Worm (Caenorhabditis elegans) whole organism, midembryonic: ENCODE measurements around the gene allo-1.

Experiments used
- T22C8.4 ChIP-seq: fragments of 200-800 bp; sonication (Bioruptor generic); IDR thresholded peaks from 2 replicates; pipeline ENCODE4 v1.3.6; 2022; ENCODE audit warnings: missing genetic modification characterization, missing compliant biosample characterization
- flt-1 ChIP-seq: fragments of 200-800 bp; sonication (Bioruptor generic); IDR thresholded peaks from 2 replicates; pipeline ENCODE4 v1.3.6; 2022; ENCODE audit warnings: missing genetic modification characterization, missing compliant biosample characterization
- klf-2 ChIP-seq: fragments of 200-800 bp; sonication (Bioruptor generic); conservative IDR thresholded peaks from 2 replicates; pipeline ENCODE4 v1.3.6; 2022; ENCODE audit warnings: missing genetic modification reagents, missing genetic modification characterization, missing compliant biosample characterization
- med-1 ChIP-seq: sonication (generic microtip); optimal IDR thresholded peaks from 2 replicates; lab custom pipeline; 2017; ENCODE audit warnings: missing genetic modification characterization, mild to moderate bottlenecking, missing compliant biosample characterization, antibody characterized with exemption, missing genetic modification reagents; ENCODE audit not compliant: insufficient read depth
- ref-1 ChIP-seq: fragments of 200-800 bp; sonication (Bioruptor generic); conservative IDR thresholded peaks from 2 replicates; pipeline ENCODE4 v1.3.6; 2022; ENCODE audit warnings: missing genetic modification reagents, missing genetic modification characterization, missing compliant biosample characterization
- ztf-23 ChIP-seq: fragments of 200-800 bp; sonication (Bioruptor generic); IDR thresholded peaks from 2 replicates; pipeline ENCODE4 v1.3.6; 2022; ENCODE audit warnings: missing genetic modification reagents, missing genetic modification characterization, missing compliant biosample characterization
- ztf-29 ChIP-seq: fragments of 200-800 bp; sonication (Bioruptor generic); IDR thresholded peaks from 2 replicates; pipeline ENCODE4 v1.3.6; 2022; ENCODE audit warnings: missing genetic modification reagents, missing genetic modification characterization, missing compliant biosample characterization

DNA sequence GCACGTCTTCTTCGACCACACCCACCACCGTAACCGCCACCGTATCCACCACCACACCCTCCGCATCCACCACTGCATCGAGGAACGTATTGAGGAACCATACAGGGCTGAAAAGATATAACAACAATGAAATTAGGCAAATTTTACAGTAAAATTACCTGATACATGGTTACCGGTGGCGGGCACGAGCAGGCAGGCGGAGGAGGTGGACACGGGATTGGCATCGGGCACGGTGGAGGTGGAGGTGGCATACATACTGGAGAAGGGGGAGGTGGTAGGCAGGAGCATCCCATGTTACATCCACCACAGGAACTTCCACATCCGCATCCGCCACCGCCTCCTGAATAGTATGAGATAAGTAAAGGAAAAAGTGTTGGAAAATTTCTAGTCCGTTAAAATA is 1.6 kb upstream of the allo-1 start:
- TF ChIP-seq ztf-29 (GFP tag; lab: Robert Waterston, UW) (no peak), flt-1 (GFP tag; lab: Robert Waterston, UW) (no peak), ztf-23 (GFP tag; lab: Robert Waterston, UW) (no peak), ref-1 (GFP tag; lab: Robert Waterston, UW) (no peak), klf-2 (no peak), T22C8.4 (GFP tag; lab: Robert Waterston, UW) (no peak), med-1 (GFP tag; lab: Kevin White, UChicago) (no peak)
